Worm (Caenorhabditis elegans): Measurements from ENCODE around the gene F56H9.9.

Gene F56H9.9

DNA sequence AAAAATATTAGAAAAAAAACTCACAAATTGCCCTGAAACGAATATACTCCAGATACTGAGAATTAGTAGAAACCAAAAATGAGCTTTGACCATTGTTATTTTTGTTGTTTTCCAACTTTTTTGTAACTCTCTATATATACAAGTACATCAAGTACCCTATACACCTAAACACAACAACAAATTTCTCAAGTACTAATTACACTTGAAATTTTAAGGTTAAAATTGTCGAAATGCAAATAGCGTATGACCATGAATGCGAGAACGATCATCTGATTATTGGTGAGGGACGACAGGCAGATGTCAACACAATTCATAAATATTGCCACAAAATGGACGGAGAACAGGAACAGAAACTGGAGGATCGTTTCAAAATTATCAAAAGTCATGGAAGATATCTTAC lies at the start of gene F56H9.9:
F56H9.9 (minus strand) TSS at position 101 of the 400 bp plus-strand sequence.
- no peak for TF ChIP-seq pes-1 (GFP tag; IDR thresholded peaks at IDR 0.05)
- no peak for TF ChIP-seq hnd-1 (tag; optimal IDR thresholded peaks at IDR 0.05)
- no peak for TF ChIP-seq ama-1 (optimal IDR thresholded peaks at IDR 0.05)
- TF ChIP-seq B0310.2 (tag; optimal IDR thresholded peaks at IDR 0.05), result no peak
- no peak for TF ChIP-seq ets-7 (tag; optimal IDR thresholded peaks at IDR 0.05)
- no peak for TF ChIP-seq tbx-11 (GFP tag; IDR thresholded peaks at IDR 0.05)
- TF ChIP-seq scrt-1 (GFP tag; IDR thresholded peaks at IDR 0.05), result no peak

DNA sequence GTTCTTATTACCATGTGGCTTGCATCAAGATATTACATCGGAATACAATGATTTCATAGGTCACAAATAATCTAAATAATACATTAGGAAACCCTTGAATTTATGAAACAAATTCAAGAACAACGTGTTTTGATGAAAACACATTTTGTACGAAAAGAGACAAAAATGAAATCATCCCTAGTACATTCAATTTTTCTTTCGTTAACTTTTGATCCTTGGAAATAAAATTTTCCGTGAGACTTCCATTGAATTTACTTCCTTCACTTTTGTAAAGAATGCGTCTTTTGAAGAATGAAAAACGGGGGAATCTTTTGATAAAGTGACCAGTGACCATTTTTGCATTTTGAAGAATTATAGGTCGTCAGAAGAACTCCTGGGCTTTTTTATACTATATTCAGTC lies 49.5 kb upstream of the F56H9.9 start:
- TF ChIP-seq aly-1 (tag; optimal IDR thresholded peaks at IDR 0.05), result no peak
- no peak for TF ChIP-seq sea-1 (GFP tag; conservative IDR thresholded peaks at IDR 0.05)
- TF ChIP-seq hmg-4 (GFP tag; optimal IDR thresholded peaks at IDR 0.05), result no peak
- no peak for TF ChIP-seq ama-1 (optimal IDR thresholded peaks at IDR 0.05)
- no peak for TF ChIP-seq F13C5.2 (tag; optimal IDR thresholded peaks at IDR 0.05)
- TF ChIP-seq ets-7 (tag; optimal IDR thresholded peaks at IDR 0.05), result no peak
- no peak for TF ChIP-seq tra-4 (tag; optimal IDR thresholded peaks at IDR 0.05)
- no peak for TF ChIP-seq tbx-37 (GFP tag; conservative IDR thresholded peaks at IDR 0.05)
- TF ChIP-seq tbx-11 (GFP tag; IDR thresholded peaks at IDR 0.05), result no peak
- TF ChIP-seq pes-1 (GFP tag; IDR thresholded peaks at IDR 0.05), result no peak
- TF ChIP-seq flt-1 (GFP tag; IDR thresholded peaks at IDR 0.05), result no peak

DNA sequence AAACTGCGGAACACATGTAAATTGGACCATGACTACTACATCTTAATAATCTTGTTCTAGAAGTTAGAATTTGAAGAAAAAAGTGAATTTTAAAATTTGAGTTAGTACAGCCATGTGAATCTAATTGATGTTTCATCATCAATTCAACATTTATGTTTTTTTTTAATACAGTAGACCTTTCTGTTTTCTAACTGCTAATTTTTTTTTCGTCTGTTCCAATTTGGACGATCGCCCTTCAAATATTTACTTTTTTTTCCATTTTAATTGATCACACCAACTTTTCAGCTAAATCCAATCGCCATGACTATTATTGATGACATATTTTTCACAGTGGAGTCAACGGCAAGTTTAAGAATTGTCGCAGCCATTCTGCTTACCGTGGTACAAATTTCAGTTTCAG lies 46.3 kb upstream of the F56H9.9 start, which contains the start of gene srx-116:
srx-116 (plus strand) TSS at position 301 of the 400 bp plus-strand sequence.
- no peak for TF ChIP-seq sea-1 (GFP tag; conservative IDR thresholded peaks at IDR 0.05)
- no peak for TF ChIP-seq hmg-4 (GFP tag; optimal IDR thresholded peaks at IDR 0.05)
- no peak for TF ChIP-seq tbx-11 (GFP tag; IDR thresholded peaks at IDR 0.05)
- TF ChIP-seq hmbx-1 (tag; optimal IDR thresholded peaks at IDR 0.05), result no peak
- no peak for TF ChIP-seq ets-7 (tag; optimal IDR thresholded peaks at IDR 0.05)
- no peak for TF ChIP-seq ceh-36 (tag; optimal IDR thresholded peaks at IDR 0.05)
- TF ChIP-seq F13C5.2 (tag; optimal IDR thresholded peaks at IDR 0.05), result no peak
- no peak for TF ChIP-seq tra-4 (tag; optimal IDR thresholded peaks at IDR 0.05)
- no peak for TF ChIP-seq ama-1 (optimal IDR thresholded peaks at IDR 0.05)
- no peak for TF ChIP-seq B0310.2 (tag; optimal IDR thresholded peaks at IDR 0.05)
- TF ChIP-seq hnd-1 (tag; optimal IDR thresholded peaks at IDR 0.05), result no peak
- no peak for TF ChIP-seq tbx-37 (GFP tag; conservative IDR thresholded peaks at IDR 0.05)
- TF ChIP-seq pes-1 (GFP tag; IDR thresholded peaks at IDR 0.05), result no peak
- TF ChIP-seq scrt-1 (GFP tag; IDR thresholded peaks at IDR 0.05), result no peak
- no peak for TF ChIP-seq aly-1 (tag; optimal IDR thresholded peaks at IDR 0.05)
- no peak for TF ChIP-seq flt-1 (GFP tag; IDR thresholded peaks at IDR 0.05)
- TF ChIP-seq ceh-13 (GFP tag; optimal IDR thresholded peaks at IDR 0.05), result no peak

DNA sequence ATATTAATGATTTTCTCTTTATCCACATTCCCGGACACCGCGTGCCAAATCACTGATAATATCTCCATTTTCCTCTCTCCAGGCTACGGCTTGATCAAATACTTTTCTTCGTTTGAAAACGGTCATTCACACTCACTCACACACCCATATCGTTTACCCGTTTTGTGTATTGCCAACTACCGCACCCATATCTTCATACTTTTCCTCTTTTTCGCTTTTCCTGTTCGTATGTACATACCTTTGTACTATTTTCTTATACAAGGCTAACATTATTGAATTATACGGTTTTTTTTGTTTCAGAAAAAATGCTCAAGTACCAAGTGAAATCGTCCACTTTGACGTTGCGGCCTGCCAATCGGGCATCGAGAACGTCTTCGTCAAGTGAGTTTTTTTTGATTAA lies 43.7 kb upstream of the F56H9.9 start, which contains the start of gene W05B10.4:
W05B10.4 (plus strand) TSS at position 301 of the 400 bp plus-strand sequence.
- TF ChIP-seq sea-1 (GFP tag; conservative IDR thresholded peaks at IDR 0.05) (no peak), aly-1 (tag; optimal IDR thresholded peaks at IDR 0.05) (no peak), ceh-36 (tag; optimal IDR thresholded peaks at IDR 0.05) (no peak), F13C5.2 (tag; optimal IDR thresholded peaks at IDR 0.05) (no peak), hmg-4 (GFP tag; optimal IDR thresholded peaks at IDR 0.05) (no peak), tra-4 (tag; optimal IDR thresholded peaks at IDR 0.05) (no peak), flt-1 (GFP tag; IDR thresholded peaks at IDR 0.05) (no peak), ceh-13 (GFP tag; optimal IDR thresholded peaks at IDR 0.05) (no peak), scrt-1 (GFP tag; IDR thresholded peaks at IDR 0.05) (no peak), ets-7 (tag; optimal IDR thresholded peaks at IDR 0.05) (no peak), tbx-37 (GFP tag; conservative IDR thresholded peaks at IDR 0.05) (no peak), B0310.2 (tag; optimal IDR thresholded peaks at IDR 0.05) (no peak), tbx-11 (GFP tag; IDR thresholded peaks at IDR 0.05) (no peak), ama-1 (optimal IDR thresholded peaks at IDR 0.05) (no peak)

DNA sequence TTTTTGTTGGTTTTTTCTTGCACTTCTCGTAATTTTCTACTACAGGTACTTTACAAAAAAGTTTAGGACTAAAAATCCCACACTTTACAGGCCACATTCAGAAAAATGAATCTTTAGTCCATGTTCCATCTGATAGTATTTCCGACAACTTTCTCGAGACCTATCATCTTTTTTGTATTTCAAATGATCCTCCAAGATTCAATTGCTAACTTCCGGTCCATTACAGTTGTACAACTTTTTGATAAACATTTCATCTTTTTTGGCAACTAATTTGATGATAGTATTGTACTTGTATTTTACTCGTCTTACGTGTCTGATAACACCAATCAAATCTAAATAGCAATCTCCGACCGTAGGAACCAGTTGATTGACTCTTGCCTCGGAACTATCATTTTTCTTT lies 43.1 kb upstream of the F56H9.9 start:
- TF ChIP-seq ceh-36 (tag; optimal IDR thresholded peaks at IDR 0.05), result no peak
- no peak for TF ChIP-seq pes-1 (GFP tag; IDR thresholded peaks at IDR 0.05)
- no peak for TF ChIP-seq sea-1 (GFP tag; conservative IDR thresholded peaks at IDR 0.05)
- no peak for TF ChIP-seq hmg-4 (GFP tag; optimal IDR thresholded peaks at IDR 0.05)
- TF ChIP-seq F13C5.2 (tag; optimal IDR thresholded peaks at IDR 0.05), result no peak
- no peak for TF ChIP-seq scrt-1 (GFP tag; IDR thresholded peaks at IDR 0.05)

DNA sequence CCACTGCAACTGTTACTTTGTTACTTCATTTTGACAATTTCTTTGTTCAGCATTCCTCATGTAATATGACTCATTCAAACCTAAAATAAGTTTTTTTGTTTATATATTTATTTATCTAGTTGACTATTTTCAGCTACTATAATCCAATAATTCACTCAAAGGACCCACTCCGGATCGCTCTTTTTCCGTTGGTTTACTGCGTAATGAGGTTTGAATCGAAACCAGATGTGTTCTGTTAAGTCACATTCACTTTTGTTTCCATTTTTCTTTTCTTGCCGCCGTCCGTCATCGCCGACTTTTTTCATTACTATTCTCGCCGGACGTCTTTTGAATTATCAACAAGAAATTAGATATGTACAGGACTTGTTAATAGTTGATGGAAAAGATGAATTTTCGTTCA lies 39.1 kb upstream of the F56H9.9 start:
- no peak for TF ChIP-seq scrt-1 (GFP tag; IDR thresholded peaks at IDR 0.05)

DNA sequence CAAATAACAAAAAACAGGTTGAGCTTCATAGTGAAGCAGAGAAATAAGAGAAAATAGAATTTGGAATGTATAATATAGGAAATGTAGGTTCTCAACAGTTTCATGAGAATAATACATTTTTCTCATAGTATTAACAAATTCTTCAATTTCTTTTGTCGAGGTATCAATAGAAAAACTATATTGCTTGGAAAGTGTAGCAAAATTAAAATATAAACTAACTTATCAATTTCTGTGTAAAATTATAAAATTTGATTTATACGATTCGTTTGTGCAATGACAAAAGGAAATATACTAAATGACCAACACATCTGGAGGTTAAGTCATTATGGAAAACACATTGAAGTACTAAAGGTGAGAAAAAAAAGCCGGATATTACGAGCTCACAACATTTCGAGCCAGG lies 37.3 kb upstream of the F56H9.9 start, which contains the start of gene W05B10.3:
W05B10.3 (minus strand) TSS at position 101 of the 400 bp plus-strand sequence.
- TF ChIP-seq sea-1 (GFP tag; conservative IDR thresholded peaks at IDR 0.05) (no peak), hnd-1 (tag; optimal IDR thresholded peaks at IDR 0.05) (no peak), ama-1 (optimal IDR thresholded peaks at IDR 0.05) (no peak), hmbx-1 (tag; optimal IDR thresholded peaks at IDR 0.05) (no peak), flt-1 (GFP tag; IDR thresholded peaks at IDR 0.05) (no peak), B0310.2 (tag; optimal IDR thresholded peaks at IDR 0.05) (no peak), pes-1 (GFP tag; IDR thresholded peaks at IDR 0.05) (no peak), scrt-1 (GFP tag; IDR thresholded peaks at IDR 0.05) (no peak), tra-4 (tag; optimal IDR thresholded peaks at IDR 0.05) (no peak), F13C5.2 (tag; optimal IDR thresholded peaks at IDR 0.05) (no peak), hmg-4 (GFP tag; optimal IDR thresholded peaks at IDR 0.05) (no peak), ceh-13 (GFP tag; optimal IDR thresholded peaks at IDR 0.05) (no peak), ceh-36 (tag; optimal IDR thresholded peaks at IDR 0.05) (no peak), tbx-11 (GFP tag; IDR thresholded peaks at IDR 0.05) (no peak), tbx-37 (GFP tag; conservative IDR thresholded peaks at IDR 0.05) (no peak), aly-1 (tag; optimal IDR thresholded peaks at IDR 0.05) (no peak), ets-7 (tag; optimal IDR thresholded peaks at IDR 0.05) (no peak)

DNA sequence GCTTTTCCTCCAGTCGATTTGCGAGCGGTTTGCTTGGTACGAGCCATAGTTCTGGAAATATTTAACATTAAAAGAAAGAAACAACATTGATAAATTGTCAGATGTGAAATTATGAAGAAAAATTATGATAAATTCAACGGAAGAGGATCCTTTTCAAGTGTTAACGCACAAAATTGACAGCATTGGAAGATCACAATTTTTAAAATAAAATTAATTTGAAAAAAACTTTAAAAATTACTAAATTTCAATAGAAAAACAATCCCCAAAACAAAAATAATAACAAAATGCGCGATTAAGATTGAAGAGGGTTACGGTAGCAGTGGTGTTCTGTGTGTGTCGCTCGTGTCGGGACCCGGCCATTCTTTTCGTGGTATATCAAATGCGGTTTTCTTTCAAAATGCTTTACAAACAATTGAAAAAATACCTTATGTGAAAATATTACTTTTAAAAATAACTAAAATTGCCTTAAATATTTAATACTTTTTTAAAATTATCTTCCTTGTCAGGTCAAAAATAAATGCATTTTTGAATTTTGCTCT lies 36.1 kb upstream of the F56H9.9 start, which contains the start of gene his-74:
his-74 (minus strand) TSS at position 51 of the 539 bp plus-strand sequence.
- no peak for TF ChIP-seq tbx-11 (GFP tag; IDR thresholded peaks at IDR 0.05)
- no peak for TF ChIP-seq tra-4 (tag; optimal IDR thresholded peaks at IDR 0.05)
- TF ChIP-seq ets-7 (tag; optimal IDR thresholded peaks at IDR 0.05), result no peak
- no peak for TF ChIP-seq hmg-4 (GFP tag; optimal IDR thresholded peaks at IDR 0.05)
- no peak for TF ChIP-seq tbx-37 (GFP tag; conservative IDR thresholded peaks at IDR 0.05)
- TF ChIP-seq ceh-36 (tag; optimal IDR thresholded peaks at IDR 0.05), result no peak
- TF ChIP-seq ceh-13 (GFP tag; optimal IDR thresholded peaks at IDR 0.05), result no peak
- no peak for TF ChIP-seq hmbx-1 (tag; optimal IDR thresholded peaks at IDR 0.05)
- TF ChIP-seq flt-1 (GFP tag; IDR thresholded peaks at IDR 0.05), result no peak
- TF ChIP-seq pes-1 (GFP tag; IDR thresholded peaks at IDR 0.05), result no peak
- TF ChIP-seq sea-1 (GFP tag; conservative IDR thresholded peaks at IDR 0.05), result no peak
- no peak for TF ChIP-seq aly-1 (tag; optimal IDR thresholded peaks at IDR 0.05)
- TF ChIP-seq F13C5.2 (tag; optimal IDR thresholded peaks at IDR 0.05), result no peak
- TF ChIP-seq B0310.2 (tag; optimal IDR thresholded peaks at IDR 0.05), result no peak
- TF ChIP-seq hnd-1 (tag; optimal IDR thresholded peaks at IDR 0.05), result no peak
- TF ChIP-seq ama-1 (optimal IDR thresholded peaks at IDR 0.05), result no peak
- no peak for TF ChIP-seq scrt-1 (GFP tag; IDR thresholded peaks at IDR 0.05)

All from whole organism, early embryonic.